Fruit fly (Drosophila melanogaster) S2 (cell line): Measurements from ENCODE around the gene ssp7.

Experiments
- CG8478 ChIP-seq: fragments of >200 bp; optimal IDR thresholded peaks from 2 replicates; lab custom pipeline; 2018
- CTCF ChIP-seq, 2 experiments: fragments of >200 bp; optimal IDR thresholded peaks; 2 replicates each; lab custom pipeline; 2018

The ssp7 gene

dm6 chrX:11140163-11140562, at the start of gene ssp7:
ssp7 (minus strand) TSS chrX:11140263.
- TF ChIP-seq CTCF (optimal IDR thresholded peaks at IDR 0.05; lab: Kevin White, UChicago) (no peak), CG8478 (lab: Kevin White, UChicago) (no peak)

- TF ChIP-seq CG8478 (lab: Kevin White, UChicago) (no peak), CTCF (optimal IDR thresholded peaks at IDR 0.05; lab: Kevin White, UChicago) (no peak)
These were observed 42.6 kb upstream of the ssp7 start, which contains the start of gene CG15200 for dm6 chrX:11182631-11183030. CG15200 (plus strand) TSS chrX:11182931.

dm6 chrX:11176073-11176472, 36.0 kb upstream of the ssp7 start:
- TF ChIP-seq CTCF (optimal IDR thresholded peaks at IDR 0.05; lab: Kevin White, UChicago) (no peak), CG8478 (lab: Kevin White, UChicago) (no peak)

dm6 chrX:11170578-11170977, 30.5 kb upstream of the ssp7 start, which contains the start of gene CG1394:
CG1394 (minus strand) TSS chrX:11170678.
- TF ChIP-seq CG8478 (lab: Kevin White, UChicago), result no peak
- TF ChIP-seq CTCF (optimal IDR thresholded peaks at IDR 0.05; lab: Kevin White, UChicago), result no peak

- TF ChIP-seq CTCF (optimal IDR thresholded peaks at IDR 0.05; lab: Kevin White, UChicago) (no peak), CG8478 (lab: Kevin White, UChicago) (no peak)
These were observed 28.9 kb upstream of the ssp7 start, which contains the start of gene Antdh for dm6 chrX:11168958-11169357. Antdh (minus strand) TSS chrX:11169058.

dm6 chrX:11159710-11160446, 19.8 kb upstream of the ssp7 start, which contains the start of gene CG32668:
CG32668 (minus strand) TSS chrX:11159760.
- TF ChIP-seq CTCF (optimal IDR thresholded peaks at IDR 0.05; lab: Kevin White, UChicago) (no peak), CG8478 (lab: Kevin White, UChicago) (no peak)

dm6 chrX:11155808-11156589, 15.9 kb upstream of the ssp7 start:
- TF ChIP-seq CTCF (optimal IDR thresholded peaks at IDR 0.05; lab: Kevin White, UChicago) (no peak), CG8478 (lab: Kevin White, UChicago) (no peak)

dm6 chrX:11154511-11155197, 14.6 kb upstream of the ssp7 start:
- TF ChIP-seq CTCF (optimal IDR thresholded peaks at IDR 0.05; lab: Kevin White, UChicago), result peak; percentile 1 to 18
- TF ChIP-seq CG8478 (lab: Kevin White, UChicago), result no peak

dm6 chrX:11153826-11154510, 13.9 kb upstream of the ssp7 start, which contains the start of the genes rtv and Dlic:
rtv (minus strand) TSS chrX:11153990.
Dlic (plus strand) TSS chrX:11154421.
- peak; percentile 83 to 89 for TF ChIP-seq CTCF (optimal IDR thresholded peaks at IDR 0.05; lab: Kevin White, UChicago)
- no peak for TF ChIP-seq CG8478 (lab: Kevin White, UChicago)

dm6 chrX:11153413-11153812, 13.3 kb upstream of the ssp7 start:
- TF ChIP-seq CTCF (optimal IDR thresholded peaks at IDR 0.05; lab: Kevin White, UChicago) (no peak), CG8478 (lab: Kevin White, UChicago) (no peak)

- TF ChIP-seq CG8478 (lab: Kevin White, UChicago), result no peak
- TF ChIP-seq CTCF (optimal IDR thresholded peaks at IDR 0.05; lab: Kevin White, UChicago), result no peak
These were observed 9.1 kb upstream of the ssp7 start, which contains the start of gene Lint-1 for dm6 chrX:11149201-11149600. Lint-1 (plus strand) TSS chrX:11149323.

dm6 chrX:11148272-11148835, 8.3 kb upstream of the ssp7 start, which contains the start of gene Ran:
Ran (minus strand) TSS chrX:11148716.
- TF ChIP-seq CTCF (optimal IDR thresholded peaks at IDR 0.05; lab: Kevin White, UChicago), result no peak
- no peak for TF ChIP-seq CG8478 (lab: Kevin White, UChicago)

dm6 chrX:11147553-11148067, 7.5 kb upstream of the ssp7 start:
- no peak for TF ChIP-seq CG8478 (lab: Kevin White, UChicago)
- no peak for TF ChIP-seq CTCF (optimal IDR thresholded peaks at IDR 0.05; lab: Kevin White, UChicago)
